Worm (Caenorhabditis elegans): ENCODE results near the gene hmt-1.
A peak's percentile ranks its signal among the peaks of the same experiment; 100 is the strongest.

ce11 chrIII:11093489-11093888 is 6.3 kb downstream of the hmt-1 start:
- no peak for TF ChIP-seq fos-1 (tag; optimal IDR thresholded peaks at IDR 0.05)
- no peak for TF ChIP-seq nhr-237 (tag; optimal IDR thresholded peaks at IDR 0.05)
- no peak for TF ChIP-seq nhr-28 (tag; optimal IDR thresholded peaks at IDR 0.05)
- TF ChIP-seq nhr-12 (tag; optimal IDR thresholded peaks at IDR 0.05), result no peak
- no peak for TF ChIP-seq zag-1 (tag; optimal IDR thresholded peaks at IDR 0.05)
- peak; percentile 53 for TF ChIP-seq nhr-90 (tag; optimal IDR thresholded peaks at IDR 0.05; ENCODE audit: poor library complexity)
- no peak for TF ChIP-seq unc-30 (tag; optimal IDR thresholded peaks at IDR 0.05)
- TF ChIP-seq ztf-11 (tag; optimal IDR thresholded peaks at IDR 0.05), result peak in 1 of 2 experiments; percentile 73
- no peak for TF ChIP-seq nhr-84 (tag; optimal IDR thresholded peaks at IDR 0.05)
- TF ChIP-seq tbx-2 (tag; optimal IDR thresholded peaks at IDR 0.05), result peak; percentile 30
- TF ChIP-seq unc-62 (GFP tag; optimal IDR thresholded peaks at IDR 0.05), result no peak
- no peak for TF ChIP-seq egl-27 (tag; optimal IDR thresholded peaks at IDR 0.05)
- no peak for TF ChIP-seq ztf-4 (tag; optimal IDR thresholded peaks at IDR 0.05)
- no peak for TF ChIP-seq mdl-1 (tag; optimal IDR thresholded peaks at IDR 0.05)

Measured in whole organism, L1 larva.